Worm (Caenorhabditis elegans) whole organism, mixed stage, embryonic: ENCODE data around the gene soc-1.

Source experiments
- nhr-237 ChIP-seq: fragments of 150-350 bp; optimal IDR thresholded peaks from 2 replicates; lab custom pipeline; 2014; ENCODE audit warnings: missing biosample characterization, missing genetic modification characterization
- unc-62 ChIP-seq: fragments of 150-350 bp; optimal IDR thresholded peaks from 2 replicates; lab custom pipeline; 2014; ENCODE audit warnings: missing biosample characterization, missing genetic modification reagents, missing genetic modification characterization

DNA sequence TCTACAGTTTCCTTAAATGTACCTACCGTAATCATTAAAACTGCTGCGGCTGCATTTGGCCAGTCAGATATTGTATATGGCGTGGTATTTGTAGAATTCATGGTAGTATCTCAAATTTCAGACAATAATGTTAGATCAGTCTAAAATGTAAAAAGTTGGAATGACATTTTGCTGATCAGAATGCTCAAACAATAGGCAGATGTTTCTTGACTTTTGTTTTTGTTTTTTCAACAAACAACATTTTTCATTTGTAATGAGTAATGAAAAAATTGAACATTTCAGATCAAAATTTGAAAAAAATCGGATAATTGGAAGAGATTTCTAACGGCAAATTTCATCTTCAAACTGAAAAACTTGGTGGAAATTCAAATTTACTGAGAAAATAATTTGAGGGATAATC, 25.9 kb downstream of the soc-1 start, which contains the start of gene srx-77:
- TF ChIP-seq unc-62 (GFP tag; lab: Kevin White, UChicago) (no peak), nhr-237 (tag; lab: Kevin White, UChicago) (no peak)
